7 worm cellular contexts compared by ENCODE assay signal in the genomic region with DNA sequence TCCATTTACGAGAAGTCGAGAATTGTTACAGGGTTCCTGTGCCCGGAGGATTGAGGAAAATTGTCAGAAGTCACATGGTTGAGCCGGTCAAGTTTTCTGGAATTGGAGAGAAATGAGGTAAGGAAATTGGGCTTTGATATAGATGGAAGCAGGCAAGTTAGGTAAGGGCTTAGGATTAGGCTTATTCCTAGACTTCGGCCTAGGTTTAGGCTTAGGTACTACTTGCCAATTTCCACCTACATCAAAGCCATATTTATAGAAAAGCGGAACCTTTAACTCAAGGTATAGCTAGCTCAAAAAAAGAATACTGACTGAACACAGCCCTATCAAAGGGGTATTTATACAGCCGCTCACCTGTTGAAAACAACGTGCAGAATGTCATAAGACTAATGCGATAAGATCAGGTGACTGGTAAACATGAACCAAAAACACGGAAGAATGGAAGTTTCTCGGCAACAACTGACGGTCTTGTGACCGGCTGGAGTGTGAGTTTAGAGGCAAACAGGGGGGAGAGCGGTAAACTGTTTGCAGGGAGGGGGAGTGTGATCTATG.
TF ChIP-seq lines count a peak whose summit lies in the region.

No protein-coding gene starts in this region.

TF ChIP-seq in whole organism, L1 larva, 84 proteins besides CTCF, POLR2A, EP300 and RAD21 (continues in another document):
- TF ChIP-seq ztf-11 (tag; optimal IDR thresholded peaks at IDR 0.05; lab: Kevin White, UChicago) (peak in 1 of 2 experiments; percentile 20), hlh-4 (tag; optimal IDR thresholded peaks at IDR 0.05; lab: Kevin White, UChicago) (no peak), F16B12.6 (tag; optimal IDR thresholded peaks at IDR 0.05; lab: Kevin White, UChicago) (peak; percentile 15), unc-86 (tag; optimal IDR thresholded peaks at IDR 0.05; lab: Kevin White, UChicago) (no peak), sox-4 (tag; optimal IDR thresholded peaks at IDR 0.05; lab: Kevin White, UChicago) (peak; percentile 49), ets-5 (GFP tag; IDR thresholded peaks at IDR 0.05; lab: Robert Waterston, UW) (no peak), skn-1 (tag; optimal IDR thresholded peaks at IDR 0.05; lab: Kevin White, UChicago) (peak; percentile 95), ama-1 (optimal IDR thresholded peaks at IDR 0.05; lab: Kevin White, UChicago) (peak; percentile 99), pqm-1 (tag; optimal IDR thresholded peaks at IDR 0.05; lab: Kevin White, UChicago) (no peak), swsn-7 (tag; optimal IDR thresholded peaks at IDR 0.05; lab: Kevin White, UChicago) (peak; percentile 85), nhr-71 (tag; optimal IDR thresholded peaks at IDR 0.05; lab: Kevin White, UChicago) (peak; percentile 99), blmp-1 (tag; optimal IDR thresholded peaks at IDR 0.05; lab: Kevin White, UChicago) (peak; percentile 90)

TF ChIP-seq in whole organism, L2 larva, 48 proteins besides CTCF, POLR2A, EP300 and RAD21 (continues in another document):
- peak; percentile 87 for TF ChIP-seq lin-11 (tag; optimal IDR thresholded peaks at IDR 0.05; lab: Kevin White, UChicago)
- TF ChIP-seq blmp-1 (tag; optimal IDR thresholded peaks at IDR 0.05; lab: Kevin White, UChicago; ENCODE audit: insufficient read depth), result peak; percentile 17
- peak; percentile 93 for TF ChIP-seq nhr-21 (tag; optimal IDR thresholded peaks at IDR 0.05; lab: Kevin White, UChicago)
- peak; percentile 81 for TF ChIP-seq crh-2 (tag; optimal IDR thresholded peaks at IDR 0.05; lab: Kevin White, UChicago)
- peak; percentile 87 for TF ChIP-seq F13H6.1 (tag; optimal IDR thresholded peaks at IDR 0.05; lab: Kevin White, UChicago)
- TF ChIP-seq elt-3 (tag; optimal IDR thresholded peaks at IDR 0.05; lab: Kevin White, UChicago), result no peak
- TF ChIP-seq egl-27 (tag; optimal IDR thresholded peaks at IDR 0.05; lab: Kevin White, UChicago), result peak; percentile 75
- TF ChIP-seq sem-4 (tag; optimal IDR thresholded peaks at IDR 0.05; lab: Kevin White, UChicago), result peak; percentile 53
- peak; percentile 100 for TF ChIP-seq ama-1 (optimal IDR thresholded peaks at IDR 0.05; lab: Kevin White, UChicago)
- peak; percentile 83 for TF ChIP-seq C34F6.9 (tag; optimal IDR thresholded peaks at IDR 0.05; lab: Kevin White, UChicago)
- peak in 1 of 2 experiments; percentile 60 for TF ChIP-seq mdl-1 (tag; optimal IDR thresholded peaks at IDR 0.05; lab: Kevin White, UChicago)
- TF ChIP-seq nhr-6 (tag; optimal IDR thresholded peaks at IDR 0.05; lab: Kevin White, UChicago), result peak; percentile 84

TF ChIP-seq in whole organism, L3 larva, 47 proteins besides CTCF, POLR2A, EP300 and RAD21 (continues in another document):
- TF ChIP-seq egl-5 (tag; optimal IDR thresholded peaks at IDR 0.05; lab: Kevin White, UChicago) (peak; percentile 40), nhr-12 (tag; optimal IDR thresholded peaks at IDR 0.05; lab: Kevin White, UChicago) (no peak), fos-1 (tag; optimal IDR thresholded peaks at IDR 0.05; lab: Kevin White, UChicago) (no peak), egl-27 (tag; optimal IDR thresholded peaks at IDR 0.05; lab: Kevin White, UChicago) (no peak), ceh-16 (tag; optimal IDR thresholded peaks at IDR 0.05; lab: Kevin White, UChicago) (no peak), elt-2 (tag; optimal IDR thresholded peaks at IDR 0.05; lab: Kevin White, UChicago) (peak; percentile 93), ZK546.5 (tag; optimal IDR thresholded peaks at IDR 0.05; lab: Kevin White, UChicago) (no peak), nhr-25 (tag; optimal IDR thresholded peaks at IDR 0.05; lab: Kevin White, UChicago) (peak; percentile 83), nhr-28 (tag; optimal IDR thresholded peaks at IDR 0.05; lab: Kevin White, UChicago) (no peak), unc-39 (tag; optimal IDR thresholded peaks at IDR 0.05; lab: Kevin White, UChicago) (no peak), nfya-1 (tag; optimal IDR thresholded peaks at IDR 0.05; lab: Kevin White, UChicago; ENCODE audit: insufficient read depth) (peak; percentile 49), lin-39 (tag; optimal IDR thresholded peaks at IDR 0.05; lab: Kevin White, UChicago) (peak; percentile 21), mdl-1 (tag; optimal IDR thresholded peaks at IDR 0.05; lab: Kevin White, UChicago) (peak; percentile 9)

TF ChIP-seq in whole organism, L4 larva, 104 proteins besides CTCF, POLR2A, EP300 and RAD21 (continues in another document):
- TF ChIP-seq mdt-29 (GFP tag; IDR thresholded peaks at IDR 0.05; lab: Robert Waterston, UW) (peak; percentile 98), nhr-42 (GFP tag; IDR thresholded peaks at IDR 0.05; lab: Robert Waterston, UW) (no peak), lsy-2 (tag; optimal IDR thresholded peaks at IDR 0.05; lab: Kevin White, UChicago) (peak; percentile 67 to 69), saeg-2 (GFP tag; IDR thresholded peaks at IDR 0.05; lab: Robert Waterston, UW) (peak; percentile 41), zfp-2 (tag; optimal IDR thresholded peaks at IDR 0.05; lab: Kevin White, UChicago) (no peak), nhr-10 (tag; optimal IDR thresholded peaks at IDR 0.05; lab: Kevin White, UChicago) (peak; percentile 82), lin-29 (GFP tag; IDR thresholded peaks at IDR 0.05; lab: Robert Waterston, UW) (0 out of 2 replicates have a peak, but pooled peaks have one; percentile 8), lin-1 (GFP tag; IDR thresholded peaks at IDR 0.05; lab: Robert Waterston, UW) (peak; percentile 57; the same call in 1 of the 2 replicates), ceh-62 (tag; optimal IDR thresholded peaks at IDR 0.05; lab: Kevin White, UChicago) (no peak), nhr-28 (tag; optimal IDR thresholded peaks at IDR 0.05; lab: Kevin White, UChicago) (peak; percentile 97), ama-1 (optimal IDR thresholded peaks at IDR 0.05; lab: Kevin White, UChicago) (peak; percentile 99), lin-13 (GFP tag; optimal IDR thresholded peaks at IDR 0.05; lab: Kevin White, UChicago) (no peak), sdz-12 (GFP tag; optimal IDR thresholded peaks at IDR 0.05; lab: Kevin White, UChicago) (peak; percentile 12)

TF ChIP-seq in whole organism, late embryonic, 69 proteins besides CTCF, POLR2A, EP300 and RAD21:
- TF ChIP-seq elt-2 (tag; optimal IDR thresholded peaks at IDR 0.05; lab: Kevin White, UChicago), result peak; percentile 10
- peak; percentile 92 for TF ChIP-seq hlh-30 (tag; optimal IDR thresholded peaks at IDR 0.05; lab: Kevin White, UChicago; ENCODE audit: insufficient read depth)
- no peak for TF ChIP-seq lin-11 (tag; optimal IDR thresholded peaks at IDR 0.05; lab: Kevin White, UChicago)
- no peak for TF ChIP-seq pat-9 (tag; optimal IDR thresholded peaks at IDR 0.05; lab: Kevin White, UChicago)
- TF ChIP-seq hlh-6 (tag; optimal IDR thresholded peaks at IDR 0.05; lab: Kevin White, UChicago), result peak; percentile 2
- peak; percentile 75 for TF ChIP-seq pqm-1 (tag; optimal IDR thresholded peaks at IDR 0.05; lab: Kevin White, UChicago)
- TF ChIP-seq unc-86 (tag; optimal IDR thresholded peaks at IDR 0.05; lab: Kevin White, UChicago), result no peak
- TF ChIP-seq ceh-18 (tag; optimal IDR thresholded peaks at IDR 0.05; lab: Kevin White, UChicago), result peak; percentile 9
- TF ChIP-seq ceh-14 (tag; optimal IDR thresholded peaks at IDR 0.05; lab: Kevin White, UChicago), result no peak
- peak; percentile 15 for TF ChIP-seq sdc-2 (tag; optimal IDR thresholded peaks at IDR 0.05; lab: Kevin White, UChicago)

TF ChIP-seq in whole organism, mixed stage, embryonic, 35 proteins besides CTCF, POLR2A, EP300 and RAD21:
- TF ChIP-seq nhr-2 (tag; optimal IDR thresholded peaks at IDR 0.05; lab: Kevin White, UChicago) (no peak), hlh-1 (tag; optimal IDR thresholded peaks at IDR 0.05; lab: Kevin White, UChicago) (peak; percentile 42)

TF ChIP-seq in whole organism, young adult, 124 proteins besides CTCF, POLR2A, EP300 and RAD21 (continues in another document):
- TF ChIP-seq ceh-40 (GFP tag; IDR thresholded peaks at IDR 0.05; lab: Robert Waterston, UW), result no peak
- peak in 1 of 3 experiments; percentile 33 for TF ChIP-seq lin-35 (GFP tag; optimal IDR thresholded peaks at IDR 0.05; lab: Kevin White, UChicago)
- TF ChIP-seq lin-40 (tag; optimal IDR thresholded peaks at IDR 0.05; lab: Kevin White, UChicago), result peak; percentile 76
- peak; percentile 92 for TF ChIP-seq pha-4 (tag; optimal IDR thresholded peaks at IDR 0.05; lab: Kevin White, UChicago)
- TF ChIP-seq atf-7 (tag; optimal IDR thresholded peaks at IDR 0.05; lab: Kevin White, UChicago), result peak; percentile 58
- TF ChIP-seq chd-7 (tag; optimal IDR thresholded peaks at IDR 0.05; lab: Kevin White, UChicago), result peak; percentile 44
- no peak for TF ChIP-seq K12H6.12 (tag; optimal IDR thresholded peaks at IDR 0.05; lab: Kevin White, UChicago)
- 0 out of 2 replicates have a peak, but pooled peaks have one; percentile 18 for TF ChIP-seq pbrm-1 (GFP tag; IDR thresholded peaks at IDR 0.05; lab: Robert Waterston, UW)
- peak; percentile 64 for TF ChIP-seq Y53G8AR.9 (GFP tag; conservative IDR thresholded peaks at IDR 0.05; lab: Robert Waterston, UW)
- TF ChIP-seq somi-1 (GFP tag; optimal IDR thresholded peaks at IDR 0.05; lab: Kevin White, UChicago), result peak; percentile 89
- no peak for TF ChIP-seq C17E4.6 (GFP tag; IDR thresholded peaks at IDR 0.05; lab: Robert Waterston, UW)
- no peak for TF ChIP-seq ZK185.1 (tag; optimal IDR thresholded peaks at IDR 0.05; lab: Kevin White, UChicago; ENCODE audit: poor library complexity, severe bottlenecking)
- peak; percentile 79 for TF ChIP-seq K11D2.4 (GFP tag; IDR thresholded peaks at IDR 0.05; lab: Robert Waterston, UW)
- TF ChIP-seq zim-3 (tag; optimal IDR thresholded peaks at IDR 0.05; lab: Kevin White, UChicago), result no peak
- 0 out of 2 replicates have a peak, but pooled peaks have one; percentile 7 for TF ChIP-seq Y67H2A.10 (GFP tag; conservative IDR thresholded peaks at IDR 0.05; lab: Robert Waterston, UW)
- no peak for TF ChIP-seq unc-130 (GFP tag; optimal IDR thresholded peaks at IDR 0.05; lab: Kevin White, UChicago)
- peak; percentile 16; the same call in 1 of the 2 replicates for TF ChIP-seq B0336.3 (GFP tag; IDR thresholded peaks at IDR 0.05; lab: Robert Waterston, UW)
- TF ChIP-seq efl-1 (GFP tag; optimal IDR thresholded peaks at IDR 0.05; lab: Kevin White, UChicago), result no peak
- TF ChIP-seq rec-8 (tag; optimal IDR thresholded peaks at IDR 0.05; lab: Kevin White, UChicago), result no peak
- TF ChIP-seq ztf-22 (GFP tag; optimal IDR thresholded peaks at IDR 0.05; lab: Kevin White, UChicago), result peak; percentile 54
- TF ChIP-seq let-526 (GFP tag; IDR thresholded peaks at IDR 0.05; lab: Robert Waterston, UW), result peak; percentile 93
- TF ChIP-seq repo-1 (tag; optimal IDR thresholded peaks at IDR 0.05; lab: Kevin White, UChicago), result peak; percentile 37
- no peak for TF ChIP-seq snpc-4 (GFP tag; optimal IDR thresholded peaks at IDR 0.05; lab: Kevin White, UChicago)
- TF ChIP-seq snpc-4 (tag; optimal IDR thresholded peaks at IDR 0.05; lab: Kevin White, UChicago), result peak in 1 of 4 experiments; percentile 16
- peak; percentile 46 for TF ChIP-seq nhr-80 (tag; optimal IDR thresholded peaks at IDR 0.05; lab: Kevin White, UChicago)
- TF ChIP-seq nfyb-1 (GFP tag; IDR thresholded peaks at IDR 0.05; lab: Robert Waterston, UW), result peak; percentile 50; the same call in 1 of the 2 replicates
- no peak for TF ChIP-seq F33H1.4 (GFP tag; IDR thresholded peaks at IDR 0.05; lab: Robert Waterston, UW)
- no peak for TF ChIP-seq madf-3 (GFP tag; IDR thresholded peaks at IDR 0.05; lab: Robert Waterston, UW)
